Fruit fly (Drosophila melanogaster): ENCODE data around the gene CG44838.

- no peak for TF ChIP-seq CG9948 (tag; optimal IDR thresholded peaks at IDR 0.05)
- TF ChIP-seq Ets98B (GFP tag; IDR thresholded peaks at IDR 0.05) = no peak
- no peak for TF ChIP-seq CG8159 (tag; optimal IDR thresholded peaks at IDR 0.05)
- TF ChIP-seq Pif1A (GFP tag; optimal IDR thresholded peaks at IDR 0.05) = no peak
- TF ChIP-seq rn (GFP tag; IDR thresholded peaks at IDR 0.05) = no peak
- no peak for TF ChIP-seq CG17806 (tag; optimal IDR thresholded peaks at IDR 0.05)
These were observed 40.1 kb upstream of the CG44838 start for dm6 chr3L:9420819-9421130.
